Fruit fly (Drosophila melanogaster): Measurements from ENCODE around the gene CG14965.

CG14965 gene

DNA sequence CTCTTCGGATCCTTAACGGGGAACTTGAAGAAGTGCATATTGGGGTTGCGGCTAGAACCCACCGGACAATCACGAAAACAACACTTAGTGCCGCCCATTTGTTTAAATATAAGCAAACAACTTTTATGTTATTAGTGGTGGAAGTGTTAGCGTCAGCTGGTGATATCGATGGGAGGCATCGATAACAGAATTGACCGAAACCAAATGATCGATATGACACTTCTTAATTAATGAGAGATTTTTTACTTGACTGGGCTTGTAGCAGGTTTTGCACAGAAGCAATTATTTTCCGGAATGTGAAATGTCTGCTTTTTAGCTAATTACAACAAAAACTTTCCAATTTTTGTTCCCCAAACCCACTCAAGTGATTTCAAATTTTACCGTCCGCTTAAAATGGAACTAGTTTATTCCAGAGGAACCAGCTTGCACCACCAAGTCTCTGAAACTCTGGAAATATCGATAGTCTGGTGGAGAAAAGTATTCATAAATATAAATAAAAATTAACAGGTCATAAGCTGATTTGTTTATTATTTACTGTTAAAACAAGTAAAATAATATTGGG lies at the start of gene CG14965:
CG14965 (minus strand) TSS at position 159 of the 562 bp plus-strand sequence.
- TF ChIP-seq CG8319 (GFP tag; optimal IDR thresholded peaks at IDR 0.05), result no peak
- peak; percentile 85 for TF ChIP-seq fkh (GFP tag; optimal IDR thresholded peaks at IDR 0.05)
- TF ChIP-seq net (GFP tag; optimal IDR thresholded peaks at IDR 0.05), result no peak

DNA sequence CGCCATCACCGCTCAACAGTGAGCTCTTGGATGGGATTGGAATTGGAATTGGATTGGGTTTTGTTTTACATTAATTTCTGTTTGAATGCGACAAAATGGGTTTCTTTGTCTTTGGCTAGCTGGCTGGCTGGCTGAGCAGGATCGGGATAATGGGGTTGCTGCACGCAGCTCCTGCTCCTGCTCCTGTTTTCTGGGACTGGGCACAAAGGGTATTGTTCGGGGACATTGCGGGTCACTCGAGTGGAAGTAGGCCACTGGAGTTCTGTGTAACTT lies 49.0 kb upstream of the CG14965 start:
- peak; percentile 81 for TF ChIP-seq svp (GFP tag)
- TF ChIP-seq Met (GFP tag; optimal IDR thresholded peaks at IDR 0.05), result no peak

DNA sequence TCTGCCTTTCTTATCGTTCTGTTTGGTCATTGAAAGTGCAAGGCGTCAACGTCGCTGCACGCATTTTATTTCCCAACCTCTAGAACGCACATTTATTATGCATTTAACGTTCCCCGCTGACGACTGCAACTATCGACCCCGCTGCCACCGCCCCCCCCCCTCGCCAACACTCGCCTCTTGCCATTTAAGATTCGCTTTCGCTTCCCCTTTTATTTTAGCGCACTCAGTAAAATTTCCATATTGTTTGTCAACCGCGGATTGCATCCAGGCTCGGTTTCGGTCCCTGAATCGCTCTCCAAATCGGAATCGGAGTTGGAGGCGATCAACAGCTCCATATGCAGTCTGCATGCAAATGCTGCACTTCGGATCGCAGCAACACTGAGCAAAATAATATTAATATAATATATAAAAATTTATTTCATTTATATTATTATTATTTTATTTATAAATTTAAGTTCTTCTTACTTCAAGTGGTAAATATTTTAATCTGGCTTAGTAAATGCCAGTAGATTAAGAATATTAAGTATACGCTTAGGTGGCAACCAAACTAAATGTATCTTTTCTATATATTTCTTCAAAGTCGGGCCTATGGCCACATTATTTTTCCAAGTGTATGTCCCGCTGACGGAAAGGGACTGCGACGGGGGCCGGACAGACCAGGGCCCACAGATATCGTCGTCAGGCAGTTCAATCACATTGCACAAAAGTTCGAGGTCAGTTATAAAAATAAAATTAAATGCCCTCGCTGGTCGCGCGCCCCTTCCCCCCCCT lies 48.5 kb upstream of the CG14965 start:
- peak; percentile 87 for TF ChIP-seq CG6276 (GFP tag; optimal IDR thresholded peaks at IDR 0.05)
- TF ChIP-seq CG32006 (GFP tag; optimal IDR thresholded peaks at IDR 0.05), result peak; percentile 95
- TF ChIP-seq CG7368 (GFP tag; optimal IDR thresholded peaks at IDR 0.05), result peak; percentile 91
- peak; percentile 90 for TF ChIP-seq CG31627 (GFP tag; optimal IDR thresholded peaks at IDR 0.05)
- TF ChIP-seq CG6792 (GFP tag; optimal IDR thresholded peaks at IDR 0.05), result peak; percentile 94
- TF ChIP-seq dsx (GFP tag; optimal IDR thresholded peaks at IDR 0.05; ENCODE audit: poor library complexity, severe bottlenecking), result peak; percentile 97
- peak; percentile 64 for TF ChIP-seq Lpt (GFP tag; optimal IDR thresholded peaks at IDR 0.05)
- TF ChIP-seq acj6 (GFP tag; optimal IDR thresholded peaks at IDR 0.05), result peak; percentile 94
- peak; percentile 50 for TF ChIP-seq dac (GFP tag; optimal IDR thresholded peaks at IDR 0.05)
- peak; percentile 62 for TF ChIP-seq CG11294 (GFP tag; IDR thresholded peaks at IDR 0.05)
- peak; percentile 91 for TF ChIP-seq Sox14 (GFP tag; optimal IDR thresholded peaks at IDR 0.05)
- TF ChIP-seq Ets21C (GFP tag; optimal IDR thresholded peaks at IDR 0.05), result peak; percentile 76
- TF ChIP-seq CG9139 (GFP tag; optimal IDR thresholded peaks at IDR 0.05), result peak; percentile 98
- peak; percentile 57 for TF ChIP-seq Eip93F (GFP tag; optimal IDR thresholded peaks at IDR 0.05)
- TF ChIP-seq CG3032 (tag; optimal IDR thresholded peaks at IDR 0.05), result peak; percentile 99
- peak; percentile 93 for TF ChIP-seq fd59A (GFP tag; optimal IDR thresholded peaks at IDR 0.05)
- peak; percentile 92 for TF ChIP-seq esn (GFP tag; optimal IDR thresholded peaks at IDR 0.05)
- TF ChIP-seq CG11902 (GFP tag; optimal IDR thresholded peaks at IDR 0.05), result peak; percentile 94
- TF ChIP-seq vri (GFP tag; optimal IDR thresholded peaks at IDR 0.05), result peak; percentile 84
- peak; percentile 93 for TF ChIP-seq CG6163 (GFP tag; IDR thresholded peaks at IDR 0.05)
- TF ChIP-seq CG16779 (tag; optimal IDR thresholded peaks at IDR 0.05), result peak; percentile 94
- peak; percentile 92 for TF ChIP-seq CG8319 (GFP tag; optimal IDR thresholded peaks at IDR 0.05)
- peak; percentile 88 for TF ChIP-seq net (GFP tag; optimal IDR thresholded peaks at IDR 0.05)
- peak; percentile 82 for TF ChIP-seq Blimp-1 (GFP tag; optimal IDR thresholded peaks at IDR 0.05)
- TF ChIP-seq cyc (GFP tag; optimal IDR thresholded peaks at IDR 0.05), result peak; percentile 92
- TF ChIP-seq Hr4 (GFP tag; optimal IDR thresholded peaks at IDR 0.05), result peak; percentile 83
- TF ChIP-seq Sox15 (GFP tag; optimal IDR thresholded peaks at IDR 0.05), result peak; percentile 93
- TF ChIP-seq CG1621 (tag; optimal IDR thresholded peaks at IDR 0.05), result peak; percentile 85
- peak; percentile 99 for TF ChIP-seq spab (GFP tag; optimal IDR thresholded peaks at IDR 0.05)
- peak; percentile 83 for TF ChIP-seq Smox (GFP tag; optimal IDR thresholded peaks at IDR 0.05)
- TF ChIP-seq CG8632 (GFP tag; optimal IDR thresholded peaks at IDR 0.05), result peak; percentile 98
- peak; percentile 86 for TF ChIP-seq CG15336 (GFP tag; IDR thresholded peaks at IDR 0.05)
- peak; percentile 88 for TF ChIP-seq Sox102F (GFP tag; optimal IDR thresholded peaks at IDR 0.05)
- TF ChIP-seq Hr38 (GFP tag; optimal IDR thresholded peaks at IDR 0.05), result no peak
- TF ChIP-seq Eip75B (GFP tag; optimal IDR thresholded peaks at IDR 0.05), result peak; percentile 86
- peak; percentile 77 for TF ChIP-seq fd85E (GFP tag; optimal IDR thresholded peaks at IDR 0.05)
- peak; percentile 92 for TF ChIP-seq topi (GFP tag; optimal IDR thresholded peaks at IDR 0.05)
- peak; percentile 78 for TF ChIP-seq Gug (GFP tag; IDR thresholded peaks at IDR 0.05)
- TF ChIP-seq fkh (GFP tag; optimal IDR thresholded peaks at IDR 0.05), result no peak
- peak; percentile 93 for TF ChIP-seq OdsH (GFP tag; optimal IDR thresholded peaks at IDR 0.05)
- peak; percentile 98 for TF ChIP-seq CG34406 (GFP tag; optimal IDR thresholded peaks at IDR 0.05)
- peak; percentile 99 for TF ChIP-seq ss (GFP tag; optimal IDR thresholded peaks at IDR 0.05)
- TF ChIP-seq salr (GFP tag; optimal IDR thresholded peaks at IDR 0.05), result peak; percentile 65 to 93
- peak; percentile 95 for TF ChIP-seq CG10631 (GFP tag; optimal IDR thresholded peaks at IDR 0.05)

All from whole organism, prepupa.